Worm (Caenorhabditis elegans) whole organism, L3 larva: ENCODE data around the gene catp-4.

Experiments used
- nhr-12 ChIP-seq: fragments of 150-350 bp; optimal IDR thresholded peaks from 2 replicates; lab custom pipeline; 2014; ENCODE audit warnings: missing biosample characterization, missing genetic modification characterization
- nhr-76 ChIP-seq: fragments of 150-350 bp; sonication (generic microtip); optimal IDR thresholded peaks from 5 replicates; lab custom pipeline; 2014; ENCODE audit warnings: missing biosample characterization, missing genetic modification characterization
- ztf-11 ChIP-seq: fragments of 150-350 bp; optimal IDR thresholded peaks from 2 replicates; lab custom pipeline; 2014; ENCODE audit warnings: missing biosample characterization, missing genetic modification characterization

DNA sequence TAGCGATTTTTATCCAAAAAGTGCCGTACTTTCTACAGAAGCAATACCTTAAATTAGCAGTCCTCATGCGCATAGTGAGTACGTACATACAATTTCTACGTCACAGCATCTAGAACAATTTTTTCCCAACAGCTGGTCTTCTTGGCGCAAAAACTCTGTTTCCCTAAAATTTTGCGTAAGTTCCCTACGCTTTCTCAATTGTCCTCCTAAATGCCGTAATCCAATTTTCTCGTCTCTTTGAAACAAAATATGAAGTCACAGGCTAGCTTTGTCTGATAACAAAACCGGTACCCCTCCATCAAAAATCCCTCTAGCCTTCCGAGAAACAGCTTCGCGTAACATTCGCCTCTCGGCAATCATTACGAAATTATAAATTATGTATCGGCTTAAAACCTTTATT lies 39.4 kb downstream of the catp-4 start, which contains the start of gene C38C6.3:
- TF ChIP-seq nhr-12 (tag; lab: Kevin White, UChicago): no peak
- no peak for TF ChIP-seq nhr-76 (tag; lab: Kevin White, UChicago)
- no peak for TF ChIP-seq ztf-11 (tag; lab: Kevin White, UChicago)
